Fruit fly (Drosophila melanogaster) whole organism, embryonic: ENCODE data around the gene CG11550.

ENCODE experiments used
- CG1024 ChIP-seq: fragments of 200-800 bp; sonication (Bioruptor generic); IDR thresholded peaks from 2 replicates; pipeline ENCODE4 v1.3.6; 2022; ENCODE audit warnings: missing biosample characterization, missing genetic modification characterization
- CG10267 ChIP-seq: fragments of 200-800 bp; sonication (Bioruptor generic); optimal IDR thresholded peaks from 2 replicates; lab custom pipeline; 2018; ENCODE audit warnings: missing biosample characterization, mild to moderate bottlenecking, missing genetic modification characterization, moderate library complexity
- CG10462 ChIP-seq: fragments of 200-800 bp; sonication (Bioruptor generic); optimal IDR thresholded peaks from 2 replicates; lab custom pipeline; 2016; ENCODE audit warnings: missing biosample characterization, missing genetic modification characterization
- CG10543 ChIP-seq: fragments of 200-800 bp; sonication (Bioruptor generic); optimal IDR thresholded peaks from 3 replicates; lab custom pipeline; 2017; ENCODE audit warnings: missing biosample characterization, mild to moderate bottlenecking, missing genetic modification characterization, moderate library complexity
- CG11093 ChIP-seq: fragments of 200-800 bp; sonication (Bioruptor generic); IDR thresholded peaks from 3 replicates; pipeline ENCODE4 v1.3.6; 2022; ENCODE audit warnings: missing biosample characterization, missing genetic modification characterization
- CG11696 ChIP-seq: fragments of 200-800 bp; sonication (Bioruptor generic); IDR thresholded peaks from 2 replicates; pipeline ENCODE4 v1.3.6; 2022; ENCODE audit warnings: missing biosample characterization, missing genetic modification characterization
- CG12219 ChIP-seq: fragments of 200-800 bp; sonication (Bioruptor generic); optimal IDR thresholded peaks from 3 replicates; lab custom pipeline; 2018; ENCODE audit warnings: missing biosample characterization, mild to moderate bottlenecking, missing genetic modification characterization
- CG1233 ChIP-seq: fragments of 200-800 bp; sonication (Bioruptor generic); optimal IDR thresholded peaks from 4 replicates; lab custom pipeline; 2018; ENCODE audit warnings: missing biosample characterization, mild to moderate bottlenecking, missing genetic modification characterization
- CG15073 ChIP-seq: fragments of 200-800 bp; sonication (Bioruptor generic); optimal IDR thresholded peaks from 2 replicates; lab custom pipeline; 2016; ENCODE audit warnings: missing biosample characterization, missing genetic modification characterization
- CG17328 ChIP-seq: fragments of 200-800 bp; sonication (Bioruptor generic); IDR thresholded peaks from 2 replicates; pipeline ENCODE4 v1.3.6; 2022; ENCODE audit warnings: missing biosample characterization, missing genetic modification characterization
- CG17829 ChIP-seq: fragments of 200-800 bp; optimal IDR thresholded peaks from 2 replicates; lab custom pipeline; 2019; ENCODE audit warnings: missing biosample characterization, mild to moderate bottlenecking, missing genetic modification characterization, moderate library complexity
- CG18262 ChIP-seq: fragments of 200-800 bp; optimal IDR thresholded peaks from 3 replicates; lab custom pipeline; 2019; ENCODE audit warnings: missing biosample characterization, mild to moderate bottlenecking, missing genetic modification characterization, moderate library complexity
- CG2202 ChIP-seq: fragments of 200-800 bp; sonication (Bioruptor generic); optimal IDR thresholded peaks from 2 replicates; lab custom pipeline; 2018; ENCODE audit warnings: missing biosample characterization, mild to moderate bottlenecking, missing genetic modification characterization
- CG2678 ChIP-seq: fragments of 200-800 bp; sonication (Bioruptor generic); optimal IDR thresholded peaks from 3 replicates; lab custom pipeline; 2019; ENCODE audit warnings: missing biosample characterization, mild to moderate bottlenecking, missing genetic modification characterization, moderate library complexity
- CG2712 ChIP-seq: fragments of 200-800 bp; optimal IDR thresholded peaks from 3 replicates; lab custom pipeline; 2019; ENCODE audit warnings: missing biosample characterization, mild to moderate bottlenecking, missing genetic modification characterization, moderate library complexity
- CG6175 ChIP-seq: fragments of 200-800 bp; sonication (Bioruptor generic); IDR thresholded peaks from 3 replicates; pipeline ENCODE4 v1.3.6; 2022; ENCODE audit warnings: missing biosample characterization, missing genetic modification characterization
- CG8388 ChIP-seq: fragments of 200-800 bp; sonication (Bioruptor generic); optimal IDR thresholded peaks from 2 replicates; lab custom pipeline; 2019; ENCODE audit warnings: missing biosample characterization, mild to moderate bottlenecking, missing genetic modification characterization, moderate library complexity
- CG8478 ChIP-seq: fragments of >200 bp; optimal IDR thresholded peaks from 2 replicates; lab custom pipeline; 2018
- CG8924 ChIP-seq: fragments of 200-800 bp; optimal IDR thresholded peaks from 3 replicates; lab custom pipeline; 2019; ENCODE audit warnings: missing biosample characterization, mild to moderate bottlenecking, missing genetic modification characterization, moderate library complexity
- CG9437 ChIP-seq: fragments of 200-800 bp; sonication (Bioruptor generic); optimal IDR thresholded peaks from 2 replicates; lab custom pipeline; 2018; ENCODE audit warnings: missing biosample characterization, mild to moderate bottlenecking, missing genetic modification characterization
- Chrac-16 ChIP-seq: fragments of 200-800 bp; sonication (Bioruptor generic); optimal IDR thresholded peaks from 3 replicates; lab custom pipeline; 2016; ENCODE audit warnings: missing biosample characterization, missing genetic modification characterization
- CkIIα-i1 ChIP-seq: fragments of 200-800 bp; sonication (Bioruptor generic); IDR thresholded peaks from 2 replicates; pipeline ENCODE4 v1.3.6; 2022; ENCODE audit warnings: missing biosample characterization, missing genetic modification characterization
- D19A ChIP-seq: fragments of 200-800 bp; optimal IDR thresholded peaks from 3 replicates; lab custom pipeline; 2019; ENCODE audit warnings: missing biosample characterization, mild to moderate bottlenecking, missing genetic modification characterization, moderate library complexity
- Ets97D ChIP-seq: fragments of 200-800 bp; sonication (Bioruptor generic); optimal IDR thresholded peaks from 3 replicates; lab custom pipeline; 2016; ENCODE audit warnings: missing biosample characterization, missing genetic modification characterization
- H15 ChIP-seq: fragments of 200-800 bp; sonication (Bioruptor generic); IDR thresholded peaks from 3 replicates; pipeline ENCODE4 v1.3.6; 2022; ENCODE audit warnings: missing biosample characterization, missing genetic modification characterization
- Hr3 ChIP-seq: fragments of 200-800 bp; sonication (Bioruptor generic); optimal IDR thresholded peaks from 3 replicates; lab custom pipeline; 2016; ENCODE audit warnings: missing biosample characterization, missing genetic modification characterization
- Hr78 ChIP-seq, 2 experiments: fragments of 200-800 bp in 1 of 2; fragments of >200 bp in 1 of 2; sonication (Bioruptor generic) in 1 of 2; optimal IDR thresholded peaks; 2 replicates each; lab custom pipeline; 2017 to 2019; ENCODE audit warnings: missing biosample characterization in 2 of 2, missing genetic modification characterization in 2 of 2, mild to moderate bottlenecking in 1 of 2, moderate library complexity in 1 of 2
- Nf-YC ChIP-seq: fragments of 200-800 bp; optimal IDR thresholded peaks from 3 replicates; lab custom pipeline; 2019; ENCODE audit warnings: missing biosample characterization, mild to moderate bottlenecking, missing genetic modification characterization, moderate library complexity
- Oli ChIP-seq: fragments of 200-800 bp; sonication (Bioruptor generic); optimal IDR thresholded peaks from 2 replicates; lab custom pipeline; 2018; ENCODE audit warnings: missing biosample characterization, mild to moderate bottlenecking, missing genetic modification characterization, moderate library complexity
- Sox102F ChIP-seq: fragments of 200-800 bp; sonication (Bioruptor generic); optimal IDR thresholded peaks from 2 replicates; lab custom pipeline; 2018; ENCODE audit warnings: missing biosample characterization, mild to moderate bottlenecking, missing genetic modification characterization, moderate library complexity
- Ssrp ChIP-seq: fragments of 200-800 bp; sonication (Bioruptor generic); optimal IDR thresholded peaks from 2 replicates; lab custom pipeline; 2018; ENCODE audit warnings: missing biosample characterization, mild to moderate bottlenecking, missing genetic modification characterization, moderate library complexity
- Stat92E ChIP-seq, 3 experiments: fragments of >200 bp in 2 of 3; fragments of 200-800 bp in 1 of 3; sonication (Bioruptor generic) in 1 of 3; optimal IDR thresholded peaks; 2 replicates each; lab custom pipeline; 2017 to 2019; ENCODE audit warnings: missing biosample characterization in 3 of 3, missing genetic modification characterization in 3 of 3, mild to moderate bottlenecking in 1 of 3, moderate library complexity in 1 of 3
- az2 ChIP-seq: fragments of 200-800 bp; sonication (Bioruptor generic); optimal IDR thresholded peaks from 3 replicates; lab custom pipeline; 2016; ENCODE audit warnings: missing biosample characterization, missing genetic modification characterization
- bcd ChIP-seq: fragments of 200-800 bp; sonication (Bioruptor generic); optimal IDR thresholded peaks from 2 replicates; lab custom pipeline; 2017; ENCODE audit warnings: missing biosample characterization, mild to moderate bottlenecking, missing genetic modification characterization
- bsh ChIP-seq, 2 experiments: fragments of 200-800 bp; sonication (Bioruptor generic); optimal IDR thresholded peaks; 2 replicates each; lab custom pipeline; 2017 to 2018; ENCODE audit warnings: mild to moderate bottlenecking in 2 of 2, missing biosample characterization in 2 of 2, missing genetic modification characterization in 2 of 2, moderate library complexity in 1 of 2
- crol ChIP-seq: fragments of 200-800 bp; sonication (Bioruptor generic); IDR thresholded peaks from 2 replicates; pipeline ENCODE4 v1.3.6; 2022; ENCODE audit warnings: missing biosample characterization, missing genetic modification characterization
- danr ChIP-seq: fragments of 200-800 bp; sonication (Bioruptor generic); IDR thresholded peaks from 2 replicates; pipeline ENCODE4 v1.3.6; 2022; ENCODE audit warnings: missing biosample characterization, missing genetic modification characterization
- fd96Cb ChIP-seq: fragments of 200-800 bp; sonication (Bioruptor generic); optimal IDR thresholded peaks from 2 replicates; lab custom pipeline; 2018; ENCODE audit warnings: missing biosample characterization, mild to moderate bottlenecking, missing genetic modification characterization, moderate library complexity
- fu2 ChIP-seq: fragments of 200-800 bp; sonication (Bioruptor generic); optimal IDR thresholded peaks from 2 replicates; lab custom pipeline; 2016; ENCODE audit warnings: missing biosample characterization, missing genetic modification characterization
- grau ChIP-seq: fragments of 200-800 bp; optimal IDR thresholded peaks from 3 replicates; lab custom pipeline; 2019; ENCODE audit warnings: missing biosample characterization, mild to moderate bottlenecking, missing genetic modification characterization, moderate library complexity
- gsb-n ChIP-seq: fragments of 200-800 bp; sonication (Bioruptor generic); optimal IDR thresholded peaks from 3 replicates; lab custom pipeline; 2018; ENCODE audit warnings: missing biosample characterization, mild to moderate bottlenecking, missing genetic modification characterization
- onecut ChIP-seq: fragments of 200-800 bp; sonication (Bioruptor generic); IDR thresholded peaks from 2 replicates; pipeline ENCODE4 v1.3.6; 2022; ENCODE audit warnings: missing biosample characterization, missing genetic modification characterization
- prd ChIP-seq, 3 experiments: fragments of >200 bp in 2 of 3; fragments of 200-800 bp in 1 of 3; sonication (Bioruptor generic) in 1 of 3; optimal IDR thresholded peaks in 2 of 3; IDR thresholded peaks in 1 of 3; 2 replicates in 2 of 3; 3 replicates in 1 of 3; pipeline versions ENCODE4 v1.3.6 to Lab custom; 2017 to 2022; ENCODE audit warnings: missing biosample characterization in 1 of 3, missing genetic modification characterization in 1 of 3
- scrt ChIP-seq: fragments of 200-800 bp; sonication (Bioruptor generic); optimal IDR thresholded peaks from 2 replicates; lab custom pipeline; 2018; ENCODE audit warnings: missing biosample characterization, mild to moderate bottlenecking, missing genetic modification characterization, moderate library complexity
- sens ChIP-seq: fragments of 200-800 bp; sonication (Bioruptor generic); peaks from one replicate; lab custom pipeline; 2016; ENCODE audit warnings: missing biosample characterization, missing genetic modification characterization
- seq ChIP-seq: fragments of 200-800 bp; sonication (Bioruptor generic); IDR thresholded peaks from 2 replicates; pipeline ENCODE4 v1.3.6; 2022; ENCODE audit warnings: missing biosample characterization, missing genetic modification characterization
- shn ChIP-seq: fragments of 200-800 bp; sonication (Bioruptor generic); optimal IDR thresholded peaks from 3 replicates; lab custom pipeline; 2016; ENCODE audit warnings: missing biosample characterization, missing genetic modification characterization
- tx ChIP-seq: fragments of 200-800 bp; sonication (Bioruptor generic); optimal IDR thresholded peaks from 2 replicates; lab custom pipeline; 2016; ENCODE audit warnings: missing biosample characterization, missing genetic modification characterization
- vfl ChIP-seq: fragments of 200-800 bp; sonication (Bioruptor generic); optimal IDR thresholded peaks from 2 replicates; lab custom pipeline; 2016; ENCODE audit warnings: missing biosample characterization, missing genetic modification characterization
- vvl ChIP-seq: fragments of 200-800 bp; sonication (Bioruptor generic); IDR thresholded peaks from 2 replicates; pipeline ENCODE4 v1.3.6; 2022; ENCODE audit warnings: missing biosample characterization, missing genetic modification characterization

Gene CG11550

dm6 chr3R:31712585-31712984 is 32.9 kb upstream of the CG11550 start (continued):
- TF ChIP-seq scrt (GFP tag; lab: Kevin White, UChicago) (no peak), grau (tag; lab: Kevin White, UChicago) (peak; percentile 16), CG8924 (tag; lab: Kevin White, UChicago) (no peak), CG10543 (no peak), bcd (GFP tag; lab: Kevin White, UChicago) (peak; percentile 2), vfl (no peak), fu2 (GFP tag; lab: Kevin White, UChicago) (no peak), fd96Cb (peak; percentile 25), CG2678 (tag; lab: Kevin White, UChicago) (peak; percentile 28), Hr78 (GFP tag; optimal IDR thresholded peaks at IDR 0.05; lab: Kevin White, UChicago) (peak in 1 of 2 experiments; percentile 47), CG9437 (peak; percentile 9), CG1024 (0 out of 2 replicates have a peak, but pooled peaks have one; percentile 15), Oli (tag; lab: Kevin White, UChicago) (no peak), CG17829 (tag; lab: Kevin White, UChicago) (no peak), gsb-n (tag; lab: Kevin White, UChicago) (peak; percentile 2), CG15073 (GFP tag; lab: Kevin White, UChicago) (no peak), sens (GFP tag; lab: Kevin White, UChicago) (peak; percentile 84), D19A (peak; percentile 14), CG17328 (GFP tag; lab: Robert Waterston, UW) (peak; percentile 30; the same call in 1 of the 2 replicates), shn (peak; percentile 7), Hr3 (GFP tag; lab: Kevin White, UChicago) (no peak), Ets97D (GFP tag; lab: Kevin White, UChicago) (no peak), CG11696 (GFP tag; lab: Robert Waterston, UW) (0 out of 2 replicates have a peak, but pooled peaks have one; percentile 6), CG8478 (lab: Kevin White, UChicago) (no peak), CG2202 (peak; percentile 26), Sox102F (GFP tag; lab: Kevin White, UChicago) (peak; percentile 21), CkIIα-i1 (GFP tag; lab: Robert Waterston, UW) (no peak), CG12219 (GFP tag; lab: Kevin White, UChicago) (no peak), danr (no peak), Chrac-16 (GFP tag; lab: Kevin White, UChicago) (no peak), CG18262 (tag; lab: Kevin White, UChicago) (peak; percentile 32), prd (optimal IDR thresholded peaks at IDR 0.05; lab: Kevin White, UChicago) (no peak), prd (GFP tag; IDR thresholded peaks at IDR 0.05; lab: Robert Waterston, UW) (no peak; the same call in 2 of the 3 replicates), seq (GFP tag; lab: Robert Waterston, UW) (0 out of 2 replicates have a peak, but pooled peaks have one; percentile 24), H15 (GFP tag; lab: Robert Waterston, UW) (peak; percentile 36; the same call in 1 of the 3 replicates), CG8388 (GFP tag; lab: Kevin White, UChicago) (peak; percentile 12), Nf-YC (tag; lab: Kevin White, UChicago) (no peak), az2 (GFP tag; lab: Kevin White, UChicago) (peak; percentile 10), CG10462 (GFP tag; lab: Kevin White, UChicago) (no peak), Ssrp (tag; lab: Kevin White, UChicago) (peak; percentile 13), CG1233 (GFP tag; lab: Kevin White, UChicago) (no peak), CG2712 (tag; lab: Kevin White, UChicago) (peak; percentile 58), bsh (GFP tag; optimal IDR thresholded peaks at IDR 0.05; lab: Kevin White, UChicago) (peak in 1 of 2 experiments; percentile 45), CG10267 (tag; lab: Kevin White, UChicago) (peak; percentile 1), Stat92E (GFP tag; optimal IDR thresholded peaks at IDR 0.05; lab: Kevin White, UChicago) (peak in 1 of 3 experiments; percentile 42), onecut (GFP tag; lab: Robert Waterston, UW) (0 out of 2 replicates have a peak, but pooled peaks have one; percentile 4), crol (no peak), CG6175 (GFP tag; lab: Robert Waterston, UW) (no peak), CG11093 (GFP tag; lab: Robert Waterston, UW) (0 out of 3 replicates have a peak, but pooled peaks have one; percentile 23), vvl (0 out of 2 replicates have a peak, but pooled peaks have one; percentile 36), tx (GFP tag; lab: Kevin White, UChicago) (no peak)
